Worm (Caenorhabditis elegans) whole organism, L1 larva: ENCODE results near the gene Y32B12C.1.

Experiments used
- aly-2 ChIP-seq: fragments of 150-350 bp; optimal IDR thresholded peaks from 2 replicates; lab custom pipeline; 2014; ENCODE audit warnings: missing biosample characterization, missing genetic modification characterization
- fkh-10 ChIP-seq: sonication (generic microtip); optimal IDR thresholded peaks from 2 replicates; lab custom pipeline; 2017; ENCODE audit warnings: missing biosample characterization, missing genetic modification reagents, missing genetic modification characterization
- grh-1 ChIP-seq: fragments of 200-800 bp; sonication (Bioruptor generic); IDR thresholded peaks from 2 replicates; pipeline ENCODE4 v1.3.6; 2022; ENCODE audit warnings: missing genetic modification reagents, missing genetic modification characterization, missing compliant biosample characterization
- isw-1 ChIP-seq: fragments of 200-800 bp; sonication (Bioruptor generic); IDR thresholded peaks from 2 replicates; pipeline ENCODE4 v1.3.6; 2022; ENCODE audit warnings: missing genetic modification characterization, missing compliant biosample characterization
- jun-1 ChIP-seq: fragments of 150-350 bp; optimal IDR thresholded peaks from 2 replicates; lab custom pipeline; 2014; ENCODE audit warnings: missing biosample characterization, missing genetic modification reagents, missing genetic modification characterization
- nhr-237 ChIP-seq: fragments of 150-350 bp; optimal IDR thresholded peaks from 2 replicates; lab custom pipeline; 2014; ENCODE audit warnings: missing biosample characterization, missing genetic modification characterization
- unc-130 ChIP-seq: fragments of 150-350 bp; optimal IDR thresholded peaks from 2 replicates; lab custom pipeline; 2017; ENCODE audit warnings: missing biosample characterization, missing genetic modification characterization, inconsistent platforms
- unc-62 ChIP-seq: fragments of 150-350 bp; optimal IDR thresholded peaks from 2 replicates; lab custom pipeline; 2014; ENCODE audit warnings: missing biosample characterization, missing genetic modification reagents, missing genetic modification characterization

DNA sequence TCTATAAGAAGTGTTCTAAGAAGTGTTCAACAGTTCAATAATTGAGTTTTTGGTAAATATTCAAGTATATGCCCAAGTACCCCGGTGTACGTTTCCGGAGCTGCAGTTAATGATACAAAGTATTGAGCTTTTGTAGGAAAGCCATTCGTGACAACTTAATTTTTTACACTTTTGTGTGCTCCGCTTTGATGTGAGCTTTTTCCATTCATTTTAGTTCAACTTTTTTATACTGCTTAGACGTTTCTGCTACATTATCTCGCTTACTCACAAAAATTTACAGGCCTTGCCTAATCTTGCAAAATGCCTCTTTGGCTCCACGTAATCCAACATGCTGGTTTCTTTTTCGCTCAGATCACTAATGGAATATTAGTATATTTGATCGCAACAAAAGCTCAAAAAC lies 30.5 kb upstream of the Y32B12C.1 start, which contains the start of gene str-151:
- TF ChIP-seq aly-2 (tag; lab: Kevin White, UChicago) (no peak), grh-1 (no peak), fkh-10 (GFP tag; lab: Kevin White, UChicago) (no peak), unc-62 (GFP tag; lab: Kevin White, UChicago) (no peak), isw-1 (no peak), nhr-237 (tag; lab: Kevin White, UChicago) (no peak), unc-130 (tag; lab: Kevin White, UChicago) (no peak), jun-1 (tag; lab: Kevin White, UChicago) (no peak)
